Worm (Caenorhabditis elegans): ENCODE measurements around the gene T02E9.5.

Gene T02E9.5

ce11 chrV:11314025-11314880 is 27.8 kb upstream of the T02E9.5 start:
- TF ChIP-seq W03F9.2 (tag; optimal IDR thresholded peaks at IDR 0.05), result peak; percentile 78
- peak; percentile 37 for TF ChIP-seq him-1 (tag; optimal IDR thresholded peaks at IDR 0.05)
- peak; percentile 96 for TF ChIP-seq dao-5 (tag; optimal IDR thresholded peaks at IDR 0.05)

ce11 chrV:11316801-11317200 is 25.2 kb upstream of the T02E9.5 start, which contains the start of gene cutl-18:
TSS of gene cutl-18 (minus strand) at chrV:11316901.
- TF ChIP-seq him-1 (tag; optimal IDR thresholded peaks at IDR 0.05), result no peak
- no peak for TF ChIP-seq dao-5 (tag; optimal IDR thresholded peaks at IDR 0.05)
- TF ChIP-seq W03F9.2 (tag; optimal IDR thresholded peaks at IDR 0.05), result no peak

ce11 chrV:11320860-11321259 is 21.2 kb upstream of the T02E9.5 start:
- no peak for TF ChIP-seq dao-5 (tag; optimal IDR thresholded peaks at IDR 0.05)

- no peak for TF ChIP-seq him-1 (tag; optimal IDR thresholded peaks at IDR 0.05)
- no peak for TF ChIP-seq W03F9.2 (tag; optimal IDR thresholded peaks at IDR 0.05)
- no peak for TF ChIP-seq dao-5 (tag; optimal IDR thresholded peaks at IDR 0.05)
Observed at ce11 chrV:11321719-11322118, 20.3 kb upstream of the T02E9.5 start, which contains the start of gene F47G9.4. TSS of gene F47G9.4 (minus strand) at chrV:11321816.

- TF ChIP-seq him-1 (tag; optimal IDR thresholded peaks at IDR 0.05) (no peak), dao-5 (tag; optimal IDR thresholded peaks at IDR 0.05) (no peak), W03F9.2 (tag; optimal IDR thresholded peaks at IDR 0.05) (no peak)
Observed at ce11 chrV:11323720-11324119, 18.3 kb upstream of the T02E9.5 start, which contains the start of gene str-141. TSS of gene str-141 (minus strand) at chrV:11323820.

ce11 chrV:11326914-11327367 is 15.1 kb upstream of the T02E9.5 start, which contains the start of gene tmed-10:
TSS of gene tmed-10 (minus strand) at chrV:11326964.
- TF ChIP-seq him-1 (tag; optimal IDR thresholded peaks at IDR 0.05) (no peak), W03F9.2 (tag; optimal IDR thresholded peaks at IDR 0.05) (peak; percentile 77)

ce11 chrV:11329100-11329499 is 12.9 kb upstream of the T02E9.5 start, which contains the start of gene F47G9.6:
TSS of gene F47G9.6 (plus strand) at chrV:11329400.
- no peak for TF ChIP-seq W03F9.2 (tag; optimal IDR thresholded peaks at IDR 0.05)
- TF ChIP-seq dao-5 (tag; optimal IDR thresholded peaks at IDR 0.05), result no peak
- no peak for TF ChIP-seq him-1 (tag; optimal IDR thresholded peaks at IDR 0.05)

ce11 chrV:11334193-11334592 is 7.8 kb upstream of the T02E9.5 start, which contains the start of gene T02E9.6:
TSS of gene T02E9.6 (minus strand) at chrV:11334293.
- TF ChIP-seq dao-5 (tag; optimal IDR thresholded peaks at IDR 0.05), result no peak
- TF ChIP-seq W03F9.2 (tag; optimal IDR thresholded peaks at IDR 0.05), result no peak
- TF ChIP-seq him-1 (tag; optimal IDR thresholded peaks at IDR 0.05), result no peak

ce11 chrV:11335757-11336418 is 6.1 kb upstream of the T02E9.5 start:
- TF ChIP-seq dao-5 (tag; optimal IDR thresholded peaks at IDR 0.05) (no peak), W03F9.2 (tag; optimal IDR thresholded peaks at IDR 0.05) (no peak), him-1 (tag; optimal IDR thresholded peaks at IDR 0.05) (no peak)

- TF ChIP-seq him-1 (tag; optimal IDR thresholded peaks at IDR 0.05), result no peak
- TF ChIP-seq W03F9.2 (tag; optimal IDR thresholded peaks at IDR 0.05), result no peak
- no peak for TF ChIP-seq dao-5 (tag; optimal IDR thresholded peaks at IDR 0.05)
Observed at ce11 chrV:11336877-11337276, 5.2 kb upstream of the T02E9.5 start.

ce11 chrV:11341130-11341675 is 830 bp upstream of the T02E9.5 start:
- TF ChIP-seq dao-5 (tag; optimal IDR thresholded peaks at IDR 0.05) (no peak), W03F9.2 (tag; optimal IDR thresholded peaks at IDR 0.05) (no peak), him-1 (tag; optimal IDR thresholded peaks at IDR 0.05) (no peak)

- TF ChIP-seq him-1 (tag; optimal IDR thresholded peaks at IDR 0.05), result no peak
- TF ChIP-seq W03F9.2 (tag; optimal IDR thresholded peaks at IDR 0.05), result no peak
- TF ChIP-seq dao-5 (tag; optimal IDR thresholded peaks at IDR 0.05), result no peak
Observed at ce11 chrV:11344112-11344511, 2.1 kb downstream of the T02E9.5 start.

ce11 chrV:11344816-11345336 is 2.8 kb downstream of the T02E9.5 start:
- TF ChIP-seq him-1 (tag; optimal IDR thresholded peaks at IDR 0.05) (no peak), W03F9.2 (tag; optimal IDR thresholded peaks at IDR 0.05) (no peak), dao-5 (tag; optimal IDR thresholded peaks at IDR 0.05) (no peak)

Data from whole organism, L4/young adult.